Fruit fly (Drosophila melanogaster) whole organism, wandering third instar larva: ENCODE measurements around the gene Or88a.

Source experiments
- Abd-B ChIP-seq: fragments of >200 bp; optimal IDR thresholded peaks from 2 replicates; lab custom pipeline; 2017; ENCODE audit warnings: missing biosample characterization, missing genetic modification characterization
- CG32264 ChIP-seq: fragments of 200-800 bp; sonication (Bioruptor generic); optimal IDR thresholded peaks from 2 replicates; lab custom pipeline; 2016; ENCODE audit warnings: missing biosample characterization, missing genetic modification characterization
- CG9705 ChIP-seq: fragments of 200-800 bp; sonication (Bioruptor generic); optimal IDR thresholded peaks from 2 replicates; lab custom pipeline; 2018; ENCODE audit warnings: missing biosample characterization, mild to moderate bottlenecking, missing genetic modification characterization
- CrebA ChIP-seq: fragments of 200-800 bp; sonication (Bioruptor generic); optimal IDR thresholded peaks from 2 replicates; lab custom pipeline; 2016; ENCODE audit warnings: missing biosample characterization, mild to moderate bottlenecking, missing genetic modification characterization, borderline replicate concordance
- Dfd ChIP-seq: fragments of >200 bp; optimal IDR thresholded peaks from 2 replicates; lab custom pipeline; 2017; ENCODE audit warnings: missing biosample characterization, missing genetic modification characterization
- Dif ChIP-seq: fragments of 200-275, 200-300 bp; sonication (Bioruptor generic); optimal IDR thresholded peaks from 2 replicates; lab custom pipeline; 2018; ENCODE audit warnings: missing biosample characterization, missing genetic modification characterization; ENCODE audit not compliant: partially characterized antibody
- HLH106 ChIP-seq: fragments of 200-800 bp; optimal IDR thresholded peaks from 3 replicates; lab custom pipeline; 2019; ENCODE audit warnings: missing biosample characterization, mild to moderate bottlenecking, missing genetic modification characterization, moderate library complexity
- Hnf4 ChIP-seq: fragments of 200-800 bp; sonication (Bioruptor generic); optimal IDR thresholded peaks from 2 replicates; lab custom pipeline; 2016; ENCODE audit warnings: missing biosample characterization, mild to moderate bottlenecking, missing genetic modification characterization
- Hr83 ChIP-seq: fragments of 200-300 bp; sonication (Bioruptor generic); optimal IDR thresholded peaks from 2 replicates; lab custom pipeline; 2016; ENCODE audit warnings: missing biosample characterization, mild to moderate bottlenecking, missing genetic modification characterization, moderate library complexity; ENCODE audit not compliant: poor library complexity, severe bottlenecking
- Jra ChIP-seq: sonication (Bioruptor generic); optimal IDR thresholded peaks from 2 replicates; lab custom pipeline; 2016; ENCODE audit warnings: missing biosample characterization, missing genetic modification characterization
- Myc ChIP-seq: fragments of >200 bp; optimal IDR thresholded peaks from 2 replicates; lab custom pipeline; 2017
- N ChIP-seq: fragments of >200 bp; optimal IDR thresholded peaks from 2 replicates; lab custom pipeline; 2018; ENCODE audit warnings: missing biosample characterization, missing external identifiers, missing genetic modification characterization
- OdsH ChIP-seq: fragments of 200-800 bp; sonication (Bioruptor generic); optimal IDR thresholded peaks from 2 replicates; lab custom pipeline; 2016; ENCODE audit warnings: missing biosample characterization, mild to moderate bottlenecking, missing genetic modification characterization
- Rel ChIP-seq, 2 experiments: fragments of 200-800 bp; sonication (Bioruptor generic) in 1 of 2; optimal IDR thresholded peaks; 2 replicates in 1 of 2; 3 replicates in 1 of 2; lab custom pipeline; 2016 to 2019; ENCODE audit warnings: mild to moderate bottlenecking in 2 of 2, missing biosample characterization in 2 of 2, missing genetic modification characterization in 2 of 2, moderate library complexity in 1 of 2
- Sp1 ChIP-seq: fragments of 200-800 bp; sonication (Bioruptor generic); optimal IDR thresholded peaks from 3 replicates; lab custom pipeline; 2019; ENCODE audit warnings: missing biosample characterization, mild to moderate bottlenecking, missing genetic modification characterization, moderate library complexity
- Vsx2 ChIP-seq: fragments of 200-300, 225-300 bp; sonication (Bioruptor generic); optimal IDR thresholded peaks from 2 replicates; lab custom pipeline; 2018; ENCODE audit warnings: missing biosample characterization, missing genetic modification characterization; ENCODE audit not compliant: partially characterized antibody
- br ChIP-seq: fragments of 200-800 bp; sonication (Bioruptor generic); optimal IDR thresholded peaks from 2 replicates; lab custom pipeline; 2016; ENCODE audit warnings: missing biosample characterization, missing genetic modification characterization
- brk ChIP-seq: fragments of 200-800 bp; sonication (Bioruptor generic); optimal IDR thresholded peaks from 2 replicates; lab custom pipeline; 2016; ENCODE audit warnings: missing biosample characterization, mild to moderate bottlenecking, missing genetic modification characterization
- dl ChIP-seq, 2 experiments: fragments of 175-275, 200-275 bp in 1 of 2; fragments of 200-275 bp in 1 of 2; sonication (Bioruptor generic); optimal IDR thresholded peaks; lab custom pipeline; 2018; ENCODE audit warnings: mild to moderate bottlenecking in 2 of 2, missing biosample characterization in 2 of 2, missing genetic modification characterization in 2 of 2, moderate library complexity in 2 of 2; ENCODE audit not compliant: partially characterized antibody in 2 of 2, insufficient read depth in 1 of 2
- dmrt93B ChIP-seq: fragments of 200-800 bp; sonication (Bioruptor generic); optimal IDR thresholded peaks from 2 replicates; lab custom pipeline; 2018; ENCODE audit warnings: missing biosample characterization, mild to moderate bottlenecking, missing genetic modification characterization
- dsf ChIP-seq: sonication (Bioruptor generic); optimal IDR thresholded peaks from 2 replicates; lab custom pipeline; 2016; ENCODE audit warnings: missing biosample characterization, missing genetic modification characterization, borderline replicate concordance
- fru ChIP-seq: fragments of 200-800 bp; sonication (Bioruptor generic); optimal IDR thresholded peaks from 3 replicates; lab custom pipeline; 2016; ENCODE audit warnings: missing biosample characterization, mild to moderate bottlenecking, missing genetic modification characterization
- jim ChIP-seq: fragments of 175-275, 200-325 bp; sonication (Bioruptor generic); optimal IDR thresholded peaks from 2 replicates; lab custom pipeline; 2016; ENCODE audit warnings: missing biosample characterization, mild to moderate bottlenecking, missing genetic modification characterization
- lola ChIP-seq: fragments of >200 bp; optimal IDR thresholded peaks from 2 replicates; lab custom pipeline; 2017; ENCODE audit warnings: missing biosample characterization, missing genetic modification characterization
- pan ChIP-seq: fragments of >200 bp; optimal IDR thresholded peaks from 2 replicates; lab custom pipeline; 2017
- psq ChIP-seq: fragments of 200-800 bp; sonication (Bioruptor generic); optimal IDR thresholded peaks from 3 replicates; lab custom pipeline; 2017; ENCODE audit warnings: missing biosample characterization, mild to moderate bottlenecking, missing genetic modification characterization, moderate library complexity
- rgr ChIP-seq: fragments of 200-800 bp; sonication (Bioruptor generic); optimal IDR thresholded peaks from 3 replicates; lab custom pipeline; 2016; ENCODE audit warnings: missing biosample characterization, mild to moderate bottlenecking, missing genetic modification characterization
- sage ChIP-seq: fragments of 200-800 bp; sonication (Bioruptor generic); optimal IDR thresholded peaks from 2 replicates; lab custom pipeline; 2016; ENCODE audit warnings: missing biosample characterization, mild to moderate bottlenecking, missing genetic modification characterization
- sv ChIP-seq: fragments of 200-800 bp; sonication (Bioruptor generic); optimal IDR thresholded peaks from 3 replicates; lab custom pipeline; 2016; ENCODE audit warnings: missing biosample characterization, missing genetic modification characterization
- tai ChIP-seq: sonication (Bioruptor generic); optimal IDR thresholded peaks from 2 replicates; lab custom pipeline; 2016; ENCODE audit warnings: missing biosample characterization, missing genetic modification characterization
- usp ChIP-seq: fragments of >200 bp; optimal IDR thresholded peaks from 2 replicates; lab custom pipeline; 2017; ENCODE audit warnings: missing biosample characterization, missing genetic modification characterization

Or88a gene

DNA sequence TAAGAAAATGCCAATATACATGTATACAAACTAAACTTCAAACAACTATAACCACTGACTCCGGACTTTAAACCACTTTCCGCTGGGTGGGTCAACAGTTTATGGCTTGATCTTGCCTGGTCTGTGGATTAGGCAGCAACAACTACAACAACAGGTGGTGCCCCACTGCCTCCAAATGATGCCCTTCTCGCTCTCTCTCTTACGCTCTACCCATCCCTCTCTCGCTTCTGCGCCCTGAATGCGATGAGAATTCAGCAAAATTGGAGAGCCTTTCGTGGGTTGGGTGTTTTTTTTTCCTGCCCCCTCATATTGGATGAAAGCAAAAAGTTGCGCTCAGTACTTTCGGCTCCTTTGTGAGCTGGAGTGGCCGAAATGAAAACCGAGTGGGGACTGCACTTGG is 31.7 kb downstream of the Or88a start:
- TF ChIP-seq Dfd = no peak
- no peak for TF ChIP-seq dsf
- TF ChIP-seq Hnf4 = no peak
- peak; percentile 26 for TF ChIP-seq Dif (GFP tag; lab: Kevin White, UChicago)
- TF ChIP-seq tai (GFP tag; lab: Kevin White, UChicago) = no peak
- no peak for TF ChIP-seq usp
- TF ChIP-seq OdsH (GFP tag; lab: Kevin White, UChicago) = no peak
- TF ChIP-seq dl (GFP tag; optimal IDR thresholded peaks at IDR 0.05; lab: Kevin White, UChicago; ENCODE audit: insufficient read depth in 1 of 2, partially characterized antibody in 2 of 2) = no peak
- no peak for TF ChIP-seq Vsx2 (GFP tag; lab: Kevin White, UChicago)

DNA sequence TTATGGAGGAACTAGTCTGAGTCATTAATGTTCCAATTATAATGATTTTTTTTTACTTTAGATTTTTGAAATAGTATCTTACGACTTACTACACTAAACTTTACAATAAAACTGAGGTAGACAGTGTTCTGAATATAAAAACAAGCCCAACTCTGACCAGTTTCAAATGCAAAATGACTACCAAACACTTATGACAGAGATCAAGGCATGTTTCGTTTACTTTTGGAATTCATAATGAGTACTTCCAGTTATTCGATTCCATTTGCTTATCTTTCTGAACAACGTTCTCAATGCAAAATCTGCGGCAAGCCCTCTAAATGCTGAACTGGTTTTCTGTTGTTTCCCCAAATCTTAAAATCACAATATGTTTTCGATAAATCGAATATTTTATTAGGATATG is 42.6 kb downstream of the Or88a start, which contains the start of gene CG14355:
Gene CG14355, minus strand, starts transcription at position 101 of the 400 bp plus-strand sequence.
- TF ChIP-seq Abd-B (GFP tag; lab: Kevin White, UChicago) (no peak), brk (no peak), Myc (no peak), jim (no peak), Hr83 (GFP tag; lab: Kevin White, UChicago) (no peak), sv (GFP tag; lab: Kevin White, UChicago) (no peak), CG9705 (no peak), tai (GFP tag; lab: Kevin White, UChicago) (no peak), N (no peak), CrebA (no peak), Dfd (no peak), sage (no peak), HLH106 (tag; lab: Kevin White, UChicago) (no peak), psq (GFP tag; lab: Kevin White, UChicago) (no peak), fru (GFP tag; lab: Kevin White, UChicago) (no peak), dsf (no peak), lola (GFP tag; lab: Kevin White, UChicago) (no peak), OdsH (GFP tag; lab: Kevin White, UChicago) (no peak)

DNA sequence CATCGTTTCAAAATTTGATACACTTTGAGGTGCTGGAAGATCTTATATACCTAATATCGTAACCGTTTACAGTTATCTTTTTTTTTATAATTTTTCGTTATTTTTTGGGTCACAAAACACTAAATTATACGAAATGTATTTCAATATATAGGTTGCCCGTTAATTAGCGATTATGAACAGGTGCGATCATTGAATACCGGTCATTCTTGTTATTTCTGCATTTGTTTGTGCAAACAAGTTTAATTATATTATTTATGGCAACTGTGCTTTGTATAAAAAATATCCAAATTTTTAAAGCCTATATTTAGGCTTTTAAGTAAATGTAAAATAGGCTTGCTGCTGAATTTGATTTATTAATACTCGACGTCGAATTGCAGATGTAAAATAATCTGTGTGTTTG is 43.3 kb downstream of the Or88a start, which contains the start of gene CG42500:
Gene CG42500, minus strand, starts transcription at position 101 of the 400 bp plus-strand sequence.
- TF ChIP-seq sage = no peak
- TF ChIP-seq, all 38 proteins: peak for 0

DNA sequence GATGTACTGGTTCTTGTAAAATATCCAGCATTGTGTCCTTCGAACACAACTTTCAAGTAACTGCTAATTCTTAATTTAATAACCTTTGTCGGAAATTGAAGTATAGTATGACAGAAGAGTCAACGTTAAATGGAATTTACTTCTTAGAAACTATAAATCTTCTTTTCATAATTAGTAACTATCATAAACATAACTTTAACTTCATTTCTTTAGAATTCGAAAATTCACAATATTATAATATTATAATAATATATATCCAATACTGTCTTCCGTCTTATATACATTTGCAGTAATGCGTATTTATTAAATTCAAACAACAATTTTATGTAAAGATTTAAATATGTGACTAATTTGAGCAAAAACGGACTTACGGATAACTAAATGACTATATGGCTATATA is 44.5 kb downstream of the Or88a start, which contains the start of gene Recs1:
Gene Recs1, minus strand, starts transcription at position 101 of the 400 bp plus-strand sequence.
- TF ChIP-seq Sp1 (no peak), sv (GFP tag; lab: Kevin White, UChicago) (no peak), Vsx2 (GFP tag; lab: Kevin White, UChicago) (no peak), tai (GFP tag; lab: Kevin White, UChicago) (no peak), dsf (no peak), sage (no peak), psq (GFP tag; lab: Kevin White, UChicago) (no peak), rgr (GFP tag; lab: Kevin White, UChicago) (no peak), Hnf4 (no peak), Dfd (no peak), HLH106 (tag; lab: Kevin White, UChicago) (no peak), brk (no peak), N (no peak), Jra (GFP tag; lab: Kevin White, UChicago) (no peak), CG32264 (GFP tag; lab: Kevin White, UChicago) (no peak), Rel (GFP tag; optimal IDR thresholded peaks at IDR 0.05; lab: Kevin White, UChicago) (no peak), Rel (tag; optimal IDR thresholded peaks at IDR 0.05; lab: Kevin White, UChicago) (no peak), dmrt93B (GFP tag; lab: Kevin White, UChicago) (no peak), br (GFP tag; lab: Kevin White, UChicago) (no peak), CrebA (no peak)

DNA sequence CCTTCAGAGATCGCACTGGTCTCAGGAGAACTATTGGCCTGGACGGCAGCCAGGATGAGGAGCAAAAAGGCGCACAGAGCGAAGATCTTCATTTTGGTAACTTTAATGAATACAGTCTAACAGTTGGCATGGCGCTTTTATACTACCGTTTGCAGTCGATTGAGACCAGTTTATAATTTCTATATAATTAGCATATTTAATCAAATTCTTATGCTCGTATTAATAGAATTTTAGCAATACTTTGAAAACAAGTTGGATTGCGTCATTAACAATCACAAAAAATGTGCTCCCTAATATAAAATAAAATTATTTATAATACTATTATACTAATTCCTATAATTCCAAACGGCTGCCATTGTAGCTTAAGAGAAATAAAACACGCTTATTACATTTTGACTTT is 45.1 kb downstream of the Or88a start, which contains the start of gene CG44215:
Gene CG44215, minus strand, starts transcription at position 101 of the 400 bp plus-strand sequence.
- TF ChIP-seq Myc (no peak), Dfd (no peak), Hr83 (GFP tag; lab: Kevin White, UChicago) (no peak), Rel (GFP tag; optimal IDR thresholded peaks at IDR 0.05; lab: Kevin White, UChicago) (no peak), Rel (tag; optimal IDR thresholded peaks at IDR 0.05; lab: Kevin White, UChicago) (no peak), CG9705 (no peak), pan (no peak), psq (GFP tag; lab: Kevin White, UChicago) (no peak), brk (no peak), OdsH (GFP tag; lab: Kevin White, UChicago) (no peak), sv (GFP tag; lab: Kevin White, UChicago) (no peak), tai (GFP tag; lab: Kevin White, UChicago) (no peak), dsf (no peak)
